Worm (Caenorhabditis elegans) whole organism, L4/young adult: ENCODE data around the gene scl-20.

ENCODE experiments used
- W03F9.2 ChIP-seq: fragments of 150-350 bp; optimal IDR thresholded peaks from 2 replicates; lab custom pipeline; 2014; ENCODE audit warnings: missing biosample characterization, missing genetic modification characterization
- dao-5 ChIP-seq: sonication (generic microtip); optimal IDR thresholded peaks from 2 replicates; lab custom pipeline; 2016; ENCODE audit warnings: missing genotype, missing genetic modification characterization, moderate library complexity, missing compliant biosample characterization
- him-1 ChIP-seq: sonication (generic microtip); optimal IDR thresholded peaks from 2 replicates; lab custom pipeline; 2016; ENCODE audit warnings: missing genotype, missing genetic modification reagents, missing genetic modification characterization, missing compliant biosample characterization

DNA sequence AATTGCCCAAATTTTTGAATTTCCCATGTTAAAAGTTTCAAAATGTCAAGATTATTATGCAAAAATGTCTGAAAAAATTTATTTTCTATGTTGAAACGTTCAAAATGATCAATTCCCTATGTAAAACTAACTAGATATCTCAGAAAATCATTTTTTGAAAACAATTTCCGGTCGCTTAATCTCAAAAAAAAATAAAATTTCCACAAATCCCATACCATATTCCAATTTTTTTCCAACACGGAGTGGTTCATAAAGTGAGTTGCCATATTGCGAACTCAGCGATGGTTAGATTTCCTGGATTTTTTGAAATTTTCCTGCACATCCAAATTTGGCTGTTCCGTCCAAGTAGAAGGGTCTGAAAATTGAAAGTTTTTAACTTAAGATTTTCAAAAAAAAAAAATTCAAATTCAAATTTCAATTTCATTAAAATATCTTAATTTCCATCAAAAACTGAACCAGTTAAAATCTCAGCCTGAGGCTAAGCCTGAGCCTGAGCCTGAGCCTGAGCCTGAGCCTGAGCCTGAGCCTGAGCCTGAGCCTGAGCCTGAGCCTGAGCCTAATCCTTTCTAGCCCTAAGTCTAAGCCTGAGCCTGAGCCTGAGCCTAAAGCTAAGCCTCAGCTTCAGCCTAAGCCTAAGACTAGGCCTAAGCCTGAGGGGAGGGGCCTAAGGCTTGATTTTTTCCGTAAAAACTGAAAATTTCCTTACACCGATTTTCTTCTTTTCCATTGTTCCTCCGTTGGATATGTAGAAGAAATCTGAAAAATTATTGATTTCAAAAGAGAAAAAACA is 11.6 kb downstream of the scl-20 start:
- no peak for TF ChIP-seq W03F9.2 (tag; lab: Kevin White, UChicago)
- no peak for TF ChIP-seq dao-5
- no peak for TF ChIP-seq him-1 (tag; lab: Kevin White, UChicago)
